Fruit fly (Drosophila melanogaster) whole organism, adult: Measurements from ENCODE around the gene CG13760.

ENCODE experiments used
- CG7045 ChIP-seq: fragments of 200-800 bp; sonication (Bioruptor generic); optimal IDR thresholded peaks from 2 replicates; lab custom pipeline; 2017; ENCODE audit warnings: missing biosample characterization, mild to moderate bottlenecking, missing genetic modification characterization
- CG7101 ChIP-seq: fragments of 200-800 bp; sonication (Bioruptor generic); optimal IDR thresholded peaks from 2 replicates; lab custom pipeline; 2018; ENCODE audit warnings: missing biosample characterization, mild to moderate bottlenecking, missing genetic modification characterization, moderate library complexity
- bab1 ChIP-seq: fragments of 200-800 bp; sonication (Bioruptor generic); optimal IDR thresholded peaks from 3 replicates; lab custom pipeline; 2019; ENCODE audit warnings: missing biosample characterization, mild to moderate bottlenecking, missing genetic modification characterization, moderate library complexity
- cnc ChIP-seq, 2 experiments: fragments of >200 bp; optimal IDR thresholded peaks; 2 replicates each; lab custom pipeline; 2017
- kay ChIP-seq: fragments of 200-800 bp; sonication (Bioruptor generic); peaks from one replicate; lab custom pipeline; 2016; ENCODE audit warnings: missing biosample characterization, missing genetic modification characterization, borderline replicate concordance

- TF ChIP-seq kay (GFP tag; lab: Kevin White, UChicago): no peak
- no peak for TF ChIP-seq cnc (optimal IDR thresholded peaks at IDR 0.05; lab: Kevin White, UChicago)
- no peak for TF ChIP-seq bab1 (GFP tag; lab: Kevin White, UChicago)
- no peak for TF ChIP-seq CG7045 (GFP tag; lab: Kevin White, UChicago)
- no peak for TF ChIP-seq CG7101 (tag; lab: Kevin White, UChicago)
These were observed 200 bp upstream of the CG13760 start, which contains the start of gene wds for dm6 chrX:2585716-2586082.
